Fruit fly (Drosophila melanogaster): ENCODE results near the gene Rrp6.

Gene Rrp6

dm6 chr3R:14879207-14879863, 6.7 kb downstream of the Rrp6 start, which contains the start of gene CG3631 (continued):
- TF ChIP-seq stwl (tag; optimal IDR thresholded peaks at IDR 0.05) (peak; percentile 44), CTCF (GFP tag; optimal IDR thresholded peaks at IDR 0.05) (peak; percentile 21), crc (GFP tag; optimal IDR thresholded peaks at IDR 0.05) (no peak), Sin3A (optimal IDR thresholded peaks at IDR 0.05) (peak; percentile 52), CG17612 (GFP tag; IDR thresholded peaks at IDR 0.05) (no peak), CG13287 (GFP tag; IDR thresholded peaks at IDR 0.05; ENCODE audit: partially characterized antibody) (peak; percentile 56), Ets97D (GFP tag; optimal IDR thresholded peaks at IDR 0.05) (peak; percentile 29), Med (GFP tag) (peak; percentile 32), Nf-YC (tag; optimal IDR thresholded peaks at IDR 0.05) (peak; percentile 9), E2f2 (GFP tag; IDR thresholded peaks at IDR 0.05) (peak; percentile 98), CG9609 (GFP tag; optimal IDR thresholded peaks at IDR 0.05) (no peak), Hmr (GFP tag; optimal IDR thresholded peaks at IDR 0.05) (peak; percentile 20), CG17385 (GFP tag; optimal IDR thresholded peaks at IDR 0.05) (peak; percentile 81), ara (GFP tag; IDR thresholded peaks at IDR 0.05) (no peak), crp (GFP tag; optimal IDR thresholded peaks at IDR 0.05) (peak; percentile 88 to 97), ro (GFP tag; IDR thresholded peaks at IDR 0.05) (no peak), dm (GFP tag; optimal IDR thresholded peaks at IDR 0.05) (peak; percentile 65), CG34224 (GFP tag; IDR thresholded peaks at IDR 0.05; ENCODE audit: partially characterized antibody) (0 out of 3 replicates have a peak, but pooled peaks have one; percentile 34), sens (GFP tag) (peak; percentile 61)

DNA sequence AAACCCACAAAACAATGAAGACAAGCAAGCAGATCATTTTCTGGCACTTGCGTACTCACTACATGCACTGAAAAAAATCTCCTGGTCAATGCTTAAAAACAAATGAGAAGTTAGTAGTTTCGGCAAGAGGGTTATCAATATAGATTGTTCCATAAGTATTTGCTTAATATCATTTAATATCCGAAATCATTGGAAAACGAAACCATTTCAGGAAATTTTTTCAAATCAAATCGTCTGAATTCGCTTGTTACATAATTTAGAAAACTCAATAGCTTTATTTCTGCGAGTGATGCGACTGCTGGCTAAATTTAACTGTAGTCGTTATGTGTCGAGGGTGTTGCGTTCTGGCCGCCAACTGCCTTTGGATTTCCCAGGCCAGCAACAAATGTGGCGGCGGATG, 7.9 kb downstream of the Rrp6 start:
- TF ChIP-seq ranshi (GFP tag; IDR thresholded peaks at IDR 0.05) (peak; percentile 4; the same call in 1 of the 2 replicates), Camta (GFP tag; optimal IDR thresholded peaks at IDR 0.05) (no peak), CG1233 (GFP tag; optimal IDR thresholded peaks at IDR 0.05) (no peak), NK7.1 (GFP tag; optimal IDR thresholded peaks at IDR 0.05) (no peak), CG12219 (GFP tag; optimal IDR thresholded peaks at IDR 0.05) (no peak), Hr51 (GFP tag; optimal IDR thresholded peaks at IDR 0.05) (peak in 1 of 2 experiments; percentile 25), CG15479 (GFP tag; optimal IDR thresholded peaks at IDR 0.05) (no peak), ATbp (GFP tag; optimal IDR thresholded peaks at IDR 0.05) (no peak), CG14441 (GFP tag; IDR thresholded peaks at IDR 0.05) (no peak), CG13287 (GFP tag; IDR thresholded peaks at IDR 0.05; ENCODE audit: partially characterized antibody) (no peak), H15 (GFP tag; IDR thresholded peaks at IDR 0.05) (no peak), cas (GFP tag; IDR thresholded peaks at IDR 0.05) (no peak), CG13123 (GFP tag; optimal IDR thresholded peaks at IDR 0.05) (no peak), Fer3 (tag; optimal IDR thresholded peaks at IDR 0.05) (peak; percentile 29), CG15011 (GFP tag; optimal IDR thresholded peaks at IDR 0.05) (no peak), Lhr (GFP tag; optimal IDR thresholded peaks at IDR 0.05) (no peak), lilli (GFP tag; optimal IDR thresholded peaks at IDR 0.05) (peak; percentile 14), CG9876 (GFP tag; optimal IDR thresholded peaks at IDR 0.05) (no peak), dmrt99B (tag; optimal IDR thresholded peaks at IDR 0.05) (peak; percentile 36), tin (GFP tag; optimal IDR thresholded peaks at IDR 0.05) (no peak), Eip74EF (GFP tag; optimal IDR thresholded peaks at IDR 0.05) (no peak), chif (GFP tag; optimal IDR thresholded peaks at IDR 0.05) (no peak), insv (GFP tag; optimal IDR thresholded peaks at IDR 0.05) (no peak), CG7556 (GFP tag; optimal IDR thresholded peaks at IDR 0.05) (peak; percentile 31), CG10147 (GFP tag; optimal IDR thresholded peaks at IDR 0.05) (peak; percentile 34), CG12155 (GFP tag; optimal IDR thresholded peaks at IDR 0.05) (peak; percentile 5), CG6175 (GFP tag; IDR thresholded peaks at IDR 0.05) (no peak), so (GFP tag; IDR thresholded peaks at IDR 0.05) (0 out of 3 replicates have a peak, but pooled peaks have one; percentile 16), CG12942 (GFP tag; optimal IDR thresholded peaks at IDR 0.05) (no peak), eyg (GFP tag; optimal IDR thresholded peaks at IDR 0.05) (no peak), gro (GFP tag; optimal IDR thresholded peaks at IDR 0.05) (peak; percentile 39), CG11093 (GFP tag; IDR thresholded peaks at IDR 0.05) (no peak), ase (GFP tag; IDR thresholded peaks at IDR 0.05) (no peak)
